Fruit fly (Drosophila melanogaster) whole organism, embryonic: ENCODE results near the gene anchor.

Experiments used
- Ada2b ChIP-seq: fragments of 200-800 bp; sonication (Bioruptor generic); IDR thresholded peaks from 2 replicates; pipeline ENCODE4 v1.3.6; 2022; ENCODE audit warnings: missing biosample characterization, missing genetic modification characterization
- CG10462 ChIP-seq: fragments of 200-800 bp; sonication (Bioruptor generic); optimal IDR thresholded peaks from 2 replicates; lab custom pipeline; 2016; ENCODE audit warnings: missing biosample characterization, missing genetic modification characterization
- CG10979 ChIP-seq: fragments of 200-800 bp; sonication (Bioruptor generic); optimal IDR thresholded peaks from 2 replicates; lab custom pipeline; 2018; ENCODE audit warnings: missing biosample characterization, mild to moderate bottlenecking, missing genetic modification characterization, moderate library complexity
- CG12236 ChIP-seq: fragments of 200-800 bp; sonication (Bioruptor generic); optimal IDR thresholded peaks from 2 replicates; lab custom pipeline; 2016; ENCODE audit warnings: missing biosample characterization, missing genetic modification characterization
- CG12744 ChIP-seq: fragments of 200-800 bp; sonication (Bioruptor generic); optimal IDR thresholded peaks from 2 replicates; lab custom pipeline; 2016; ENCODE audit warnings: missing biosample characterization, missing genetic modification characterization
- CG13287 ChIP-seq: fragments of 200-800 bp; sonication (Bioruptor generic); IDR thresholded peaks from 2 replicates; pipeline ENCODE4 v1.3.6; 2022; ENCODE audit warnings: missing biosample characterization, missing genetic modification characterization; ENCODE audit not compliant: partially characterized antibody
- CG13296 ChIP-seq: fragments of 200-800 bp; sonication (Bioruptor generic); optimal IDR thresholded peaks from 3 replicates; lab custom pipeline; 2018; ENCODE audit warnings: missing biosample characterization, mild to moderate bottlenecking, missing genetic modification characterization
- CG14965 ChIP-seq: fragments of 200-800 bp; sonication (Bioruptor generic); optimal IDR thresholded peaks from 2 replicates; lab custom pipeline; 2016; ENCODE audit warnings: missing biosample characterization, missing genetic modification characterization, borderline replicate concordance
- CG15696 ChIP-seq: fragments of 200-800 bp; sonication (Bioruptor generic); optimal IDR thresholded peaks from 2 replicates; lab custom pipeline; 2019; ENCODE audit warnings: missing biosample characterization, mild to moderate bottlenecking, missing genetic modification characterization, moderate library complexity
- CG2120 ChIP-seq: fragments of 200-800 bp; sonication (Bioruptor generic); optimal IDR thresholded peaks from 3 replicates; lab custom pipeline; 2016; ENCODE audit warnings: missing biosample characterization, missing genetic modification characterization
- CG2202 ChIP-seq: fragments of 200-800 bp; sonication (Bioruptor generic); optimal IDR thresholded peaks from 2 replicates; lab custom pipeline; 2018; ENCODE audit warnings: missing biosample characterization, mild to moderate bottlenecking, missing genetic modification characterization
- CG2678 ChIP-seq: fragments of 200-800 bp; sonication (Bioruptor generic); optimal IDR thresholded peaks from 3 replicates; lab custom pipeline; 2019; ENCODE audit warnings: missing biosample characterization, mild to moderate bottlenecking, missing genetic modification characterization, moderate library complexity
- CG33557 ChIP-seq: fragments of 200-800 bp; sonication (Bioruptor generic); optimal IDR thresholded peaks from 2 replicates; lab custom pipeline; 2019; ENCODE audit warnings: missing biosample characterization, mild to moderate bottlenecking, missing genetic modification characterization, moderate library complexity
- CG3407 ChIP-seq: fragments of 200-800 bp; sonication (Bioruptor generic); optimal IDR thresholded peaks from 2 replicates; lab custom pipeline; 2018; ENCODE audit warnings: missing biosample characterization, mild to moderate bottlenecking, missing genetic modification characterization
- CG3726 ChIP-seq: fragments of 200-800 bp; sonication (Bioruptor generic); IDR thresholded peaks from 3 replicates; pipeline ENCODE4, ENCODE4 v1.3.6; 2022; ENCODE audit warnings: missing biosample characterization, missing genetic modification characterization
- CG3995 ChIP-seq: fragments of 200-800 bp; sonication (Bioruptor generic); optimal IDR thresholded peaks from 3 replicates; lab custom pipeline; 2016; ENCODE audit warnings: missing biosample characterization, missing genetic modification characterization
- CG7839 ChIP-seq: fragments of 200-800 bp; sonication (Bioruptor generic); optimal IDR thresholded peaks from 3 replicates; lab custom pipeline; 2018; ENCODE audit warnings: missing biosample characterization, mild to moderate bottlenecking, missing genetic modification characterization, moderate library complexity
- Dref ChIP-seq: fragments of 200-800 bp; sonication (Bioruptor generic); IDR thresholded peaks from 2 replicates; pipeline ENCODE4 v1.3.6; 2022; ENCODE audit warnings: missing biosample characterization, missing genetic modification characterization
- Elba2 ChIP-seq: fragments of 200-800 bp; sonication (Bioruptor generic); optimal IDR thresholded peaks from 3 replicates; lab custom pipeline; 2016; ENCODE audit warnings: missing biosample characterization, missing genetic modification characterization
- Hmr ChIP-seq: fragments of 200-800 bp; sonication (Bioruptor generic); optimal IDR thresholded peaks from 3 replicates; lab custom pipeline; 2017; ENCODE audit warnings: mild to moderate bottlenecking, missing biosample characterization, missing genetic modification reagents, missing genetic modification characterization
- Med ChIP-seq: fragments of 200-800 bp; sonication (Bioruptor generic); peaks from one replicate; lab custom pipeline; 2016; ENCODE audit warnings: missing biosample characterization, missing genetic modification characterization, mild to moderate bottlenecking, inconsistent platforms, moderate library complexity
- Nf-YB ChIP-seq: fragments of 200-800 bp; sonication (Bioruptor generic); optimal IDR thresholded peaks from 3 replicates; lab custom pipeline; 2019; ENCODE audit warnings: missing biosample characterization, mild to moderate bottlenecking, missing genetic modification characterization, moderate library complexity
- NfI ChIP-seq: fragments of 200-800 bp; sonication (Bioruptor generic); optimal IDR thresholded peaks from 3 replicates; lab custom pipeline; 2018; ENCODE audit warnings: missing biosample characterization, mild to moderate bottlenecking, missing genetic modification characterization, moderate library complexity
- Sox102F ChIP-seq: fragments of 200-800 bp; sonication (Bioruptor generic); optimal IDR thresholded peaks from 2 replicates; lab custom pipeline; 2018; ENCODE audit warnings: missing biosample characterization, mild to moderate bottlenecking, missing genetic modification characterization, moderate library complexity
- Sry-δ ChIP-seq: fragments of 200-800 bp; sonication (Bioruptor generic); optimal IDR thresholded peaks from 2 replicates; lab custom pipeline; 2016; ENCODE audit warnings: missing biosample characterization, missing genetic modification characterization
- Xrp1 ChIP-seq: fragments of 200-800 bp; sonication (Bioruptor generic); IDR thresholded peaks from 2 replicates; pipeline ENCODE4 v1.3.6; 2022; ENCODE audit warnings: missing biosample characterization, missing genetic modification characterization
- al ChIP-seq: fragments of 200-800 bp; sonication (Bioruptor generic); IDR thresholded peaks from 2 replicates; pipeline ENCODE4 v1.3.6; 2022; ENCODE audit warnings: missing biosample characterization, missing genetic modification characterization
- az2 ChIP-seq: fragments of 200-800 bp; sonication (Bioruptor generic); optimal IDR thresholded peaks from 3 replicates; lab custom pipeline; 2016; ENCODE audit warnings: missing biosample characterization, missing genetic modification characterization
- bigmax ChIP-seq: fragments of 200-800 bp; sonication (Bioruptor generic); optimal IDR thresholded peaks from 2 replicates; lab custom pipeline; 2018; ENCODE audit warnings: missing biosample characterization, mild to moderate bottlenecking, missing genetic modification characterization
- cas ChIP-seq: fragments of 200-800 bp; sonication (Bioruptor generic); IDR thresholded peaks from 2 replicates; pipeline ENCODE4 v1.3.6; 2022; ENCODE audit warnings: missing biosample characterization, missing genetic modification characterization
- caup ChIP-seq: fragments of 200-800 bp; sonication (Bioruptor generic); optimal IDR thresholded peaks from 3 replicates; lab custom pipeline; 2017; ENCODE audit warnings: missing biosample characterization, mild to moderate bottlenecking, missing genetic modification characterization, moderate library complexity; ENCODE audit not compliant: severe bottlenecking
- chinmo ChIP-seq: fragments of 200-800 bp; sonication (Bioruptor generic); IDR thresholded peaks from 4 replicates; pipeline ENCODE4 v1.3.6; 2022; ENCODE audit warnings: missing biosample characterization, missing genetic modification characterization; ENCODE audit not compliant: partially characterized antibody
- chm ChIP-seq: fragments of 200-800 bp; sonication (Bioruptor generic); IDR thresholded peaks from 2 replicates; pipeline ENCODE4 v1.3.6; 2022; ENCODE audit warnings: missing biosample characterization, missing genetic modification characterization
- da ChIP-seq: fragments of 200-800 bp; sonication (Bioruptor generic); optimal IDR thresholded peaks from 2 replicates; lab custom pipeline; 2016; ENCODE audit warnings: missing biosample characterization, missing genetic modification characterization
- dmrt11E ChIP-seq: fragments of 200-800 bp; sonication (Bioruptor generic); optimal IDR thresholded peaks from 3 replicates; lab custom pipeline; 2018; ENCODE audit warnings: missing biosample characterization, mild to moderate bottlenecking, missing genetic modification characterization, moderate library complexity
- exex ChIP-seq: fragments of 200-800 bp; sonication (Bioruptor generic); optimal IDR thresholded peaks from 4 replicates; lab custom pipeline; 2018; ENCODE audit warnings: missing biosample characterization, mild to moderate bottlenecking, missing genetic modification characterization, moderate library complexity
- fd96Cb ChIP-seq: fragments of 200-800 bp; sonication (Bioruptor generic); optimal IDR thresholded peaks from 2 replicates; lab custom pipeline; 2018; ENCODE audit warnings: missing biosample characterization, mild to moderate bottlenecking, missing genetic modification characterization, moderate library complexity
- ftz-f1 ChIP-seq: fragments of 200-800 bp; sonication (Bioruptor generic); optimal IDR thresholded peaks from 2 replicates; lab custom pipeline; 2016; ENCODE audit warnings: missing biosample characterization, missing genetic modification characterization
- gem ChIP-seq: fragments of 200-800 bp; sonication (Bioruptor generic); optimal IDR thresholded peaks from 2 replicates; lab custom pipeline; 2019; ENCODE audit warnings: missing biosample characterization, mild to moderate bottlenecking, missing genetic modification characterization, moderate library complexity
- hkb ChIP-seq, 2 experiments: fragments of 200-800 bp in 1 of 2; fragments of >200 bp in 1 of 2; sonication (Bioruptor generic) in 1 of 2; IDR thresholded peaks in 1 of 2; optimal IDR thresholded peaks in 1 of 2; 2 replicates each; pipeline versions ENCODE4 v1.3.6 to Lab custom; 2017 to 2022; ENCODE audit warnings: missing biosample characterization in 1 of 2, missing genetic modification characterization in 1 of 2
- jumu ChIP-seq: fragments of 200-800 bp; sonication (Bioruptor generic); optimal IDR thresholded peaks from 3 replicates; lab custom pipeline; 2016; ENCODE audit warnings: missing biosample characterization, missing genetic modification characterization
- lilli ChIP-seq: fragments of 200-800 bp; sonication (Bioruptor generic); optimal IDR thresholded peaks from 3 replicates; lab custom pipeline; 2016; ENCODE audit warnings: missing biosample characterization, missing genetic modification characterization
- lmd ChIP-seq: fragments of 200-800 bp; sonication (Bioruptor generic); IDR thresholded peaks from 2 replicates; pipeline ENCODE4 v1.3.6; 2022; ENCODE audit warnings: missing biosample characterization, missing genetic modification characterization
- peb ChIP-seq: fragments of 200-800 bp; sonication (Bioruptor generic); IDR thresholded peaks from 2 replicates; pipeline ENCODE4 v1.3.6; 2022; ENCODE audit warnings: missing biosample characterization, missing genetic modification characterization
- pzg ChIP-seq: fragments of 200-800 bp; sonication (Bioruptor generic); optimal IDR thresholded peaks from 3 replicates; lab custom pipeline; 2018; ENCODE audit warnings: missing biosample characterization, mild to moderate bottlenecking, missing genetic modification characterization, moderate library complexity
- schlank ChIP-seq: fragments of 200-800 bp; sonication (Bioruptor generic); optimal IDR thresholded peaks from 2 replicates; lab custom pipeline; 2018; ENCODE audit warnings: missing biosample characterization, mild to moderate bottlenecking, missing genetic modification characterization
- sim ChIP-seq: fragments of 200-800 bp; sonication (Bioruptor generic); IDR thresholded peaks from 2 replicates; pipeline ENCODE4 v1.3.6; 2022; ENCODE audit warnings: missing biosample characterization, missing genetic modification characterization
- slbo ChIP-seq: fragments of 200-800 bp; sonication (Bioruptor generic); IDR thresholded peaks from 2 replicates; pipeline ENCODE4 v1.3.6; 2022; ENCODE audit warnings: missing biosample characterization, missing genetic modification characterization
- wek ChIP-seq: fragments of 200-800 bp; sonication (Bioruptor generic); optimal IDR thresholded peaks from 3 replicates; lab custom pipeline; 2018; ENCODE audit warnings: missing biosample characterization, mild to moderate bottlenecking, missing genetic modification characterization, moderate library complexity
- yki ChIP-seq: fragments of >200 bp; optimal IDR thresholded peaks from 3 replicates; lab custom pipeline; 2018

anchor gene

dm6 chr3L:17616876-17617279 is 4.7 kb upstream of the anchor start (continued):
- no peak for TF ChIP-seq CG14965 (GFP tag; lab: Kevin White, UChicago)
- no peak for TF ChIP-seq peb
- TF ChIP-seq CG13287 = peak; percentile 39
- no peak for TF ChIP-seq CG2120
- TF ChIP-seq chm (GFP tag; lab: Robert Waterston, UW) = peak; percentile 42; the same call in 1 of the 2 replicates
- TF ChIP-seq hkb (optimal IDR thresholded peaks at IDR 0.05; lab: Kevin White, UChicago) = no peak
- peak; percentile 27; the same call in 1 of the 2 replicates for TF ChIP-seq hkb (GFP tag; IDR thresholded peaks at IDR 0.05; lab: Robert Waterston, UW)
- peak; percentile 73 for TF ChIP-seq exex (tag; lab: Kevin White, UChicago)
- peak; percentile 58 for TF ChIP-seq CG13296
- TF ChIP-seq dmrt11E (tag; lab: Kevin White, UChicago) = no peak
- TF ChIP-seq al (GFP tag; lab: Robert Waterston, UW) = no peak
- no peak for TF ChIP-seq CG2202 (tag; lab: Kevin White, UChicago)
- no peak for TF ChIP-seq Sox102F
- TF ChIP-seq Hmr (GFP tag; lab: Kevin White, UChicago) = peak; percentile 43
- TF ChIP-seq CG33557 (GFP tag; lab: Kevin White, UChicago) = no peak
- no peak for TF ChIP-seq da (GFP tag; lab: Kevin White, UChicago)
- TF ChIP-seq CG3407 = no peak
- TF ChIP-seq, all 482 proteins: peak for 60

dm6 chr3L:17619209-17619705 is 2.4 kb upstream of the anchor start, which contains the start of gene Eip74EF:
TSS of gene Eip74EF (minus strand) at chr3L:17619325.
- TF ChIP-seq gem (peak; percentile 15), CG2678 (tag; lab: Kevin White, UChicago) (no peak), slbo (GFP tag; lab: Robert Waterston, UW) (no peak), CG7839 (tag; lab: Kevin White, UChicago) (no peak), bigmax (no peak), CG13296 (no peak), ftz-f1 (GFP tag; lab: Kevin White, UChicago) (peak; percentile 78), NfI (no peak), jumu (no peak), CG15696 (tag; lab: Kevin White, UChicago) (no peak), sim (0 out of 2 replicates have a peak, but pooled peaks have one; percentile 6), yki (peak; percentile 13), CG3726 (GFP tag; lab: Robert Waterston, UW) (no peak), caup (GFP tag; lab: Kevin White, UChicago) (no peak), lmd (GFP tag; lab: Robert Waterston, UW) (no peak), Elba2 (GFP tag; lab: Kevin White, UChicago) (no peak), Xrp1 (GFP tag; lab: Robert Waterston, UW) (peak; percentile 35; the same call in 1 of the 2 replicates), chm (GFP tag; lab: Robert Waterston, UW) (no peak; the same call in 1 of the 2 replicates), Med (GFP tag; lab: Kevin White, UChicago) (peak; percentile 63), CG3995 (GFP tag; lab: Kevin White, UChicago) (no peak), cas (GFP tag; lab: Robert Waterston, UW) (no peak), CG10462 (GFP tag; lab: Kevin White, UChicago) (no peak), chinmo (GFP tag; lab: Robert Waterston, UW) (peak; percentile 99), lilli (GFP tag; lab: Kevin White, UChicago) (no peak), az2 (GFP tag; lab: Kevin White, UChicago) (peak; percentile 18), pzg (GFP tag; lab: Kevin White, UChicago) (no peak), CG12236 (no peak), Ada2b (GFP tag; lab: Robert Waterston, UW) (no peak), wek (GFP tag; lab: Kevin White, UChicago) (no peak), Sry-δ (GFP tag; lab: Kevin White, UChicago) (no peak), CG10979 (tag; lab: Kevin White, UChicago) (peak; percentile 16), Dref (no peak), fd96Cb (tag; lab: Kevin White, UChicago) (no peak), schlank (no peak), Nf-YB (GFP tag; lab: Kevin White, UChicago) (no peak), CG12744 (GFP tag; lab: Kevin White, UChicago) (no peak)
